Fruit fly (Drosophila melanogaster): ENCODE results near the gene Hn.

DNA sequence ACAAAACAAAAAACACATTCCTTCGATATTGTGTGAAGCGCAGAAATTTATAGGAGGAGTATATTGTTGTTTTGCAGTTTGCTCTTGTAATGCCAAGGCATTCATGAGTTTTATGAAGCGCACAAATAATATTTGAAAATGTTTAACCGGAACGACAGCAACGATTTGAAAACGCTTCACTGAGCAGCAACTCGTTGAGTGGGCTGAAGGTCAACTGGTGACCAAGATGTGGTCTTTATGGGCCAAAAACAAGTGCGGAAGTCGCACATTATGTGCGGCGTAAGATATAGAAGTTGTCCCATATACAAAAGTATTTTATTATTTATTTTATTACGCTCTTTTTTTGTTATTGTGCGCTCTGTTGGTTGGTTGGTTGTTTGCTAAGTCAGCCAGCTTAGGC, 26.0 kb downstream of the Hn start:
- no peak for TF ChIP-seq dl (GFP tag; optimal IDR thresholded peaks at IDR 0.05; ENCODE audit: insufficient read depth in 1 of 2, partially characterized antibody in 2 of 2)
- no peak for TF ChIP-seq dsf (GFP tag; optimal IDR thresholded peaks at IDR 0.05; ENCODE audit: borderline replicate concordance)
- no peak for TF ChIP-seq OdsH (GFP tag; optimal IDR thresholded peaks at IDR 0.05)
- TF ChIP-seq Dif (GFP tag; optimal IDR thresholded peaks at IDR 0.05; ENCODE audit: partially characterized antibody), result no peak
- no peak for TF ChIP-seq Myc (optimal IDR thresholded peaks at IDR 0.05)
- no peak for TF ChIP-seq dmrt93B (GFP tag; optimal IDR thresholded peaks at IDR 0.05)
- TF ChIP-seq Vsx2 (GFP tag; optimal IDR thresholded peaks at IDR 0.05; ENCODE audit: partially characterized antibody), result no peak
- TF ChIP-seq Dfd (GFP tag; optimal IDR thresholded peaks at IDR 0.05), result no peak
- TF ChIP-seq CG32264 (GFP tag; optimal IDR thresholded peaks at IDR 0.05), result no peak
- TF ChIP-seq Abd-B (GFP tag; optimal IDR thresholded peaks at IDR 0.05), result no peak
- no peak for TF ChIP-seq rgr (GFP tag; optimal IDR thresholded peaks at IDR 0.05)
- TF ChIP-seq HLH106 (tag; optimal IDR thresholded peaks at IDR 0.05), result no peak
- no peak for TF ChIP-seq brk (GFP tag; optimal IDR thresholded peaks at IDR 0.05)
- no peak for TF ChIP-seq Sp1 (GFP tag; optimal IDR thresholded peaks at IDR 0.05)

Measured in whole organism, wandering third instar larva.